Fruit fly (Drosophila melanogaster) S2 (cell line): ENCODE results near the gene CG31141.

ENCODE experiments used
- CG8478 ChIP-seq: fragments of >200 bp; optimal IDR thresholded peaks from 2 replicates; lab custom pipeline; 2018
- CTCF ChIP-seq, 2 experiments: fragments of >200 bp; optimal IDR thresholded peaks; 2 replicates each; lab custom pipeline; 2018

Gene CG31141

dm6 chr3R:23941643-23942424 lies 18.7 kb downstream of the CG31141 start:
- TF ChIP-seq CG8478 (lab: Kevin White, UChicago), result no peak
- no peak for TF ChIP-seq CTCF (optimal IDR thresholded peaks at IDR 0.05; lab: Kevin White, UChicago)

dm6 chr3R:23942550-23942949 lies 19.4 kb downstream of the CG31141 start:
- TF ChIP-seq CTCF (optimal IDR thresholded peaks at IDR 0.05; lab: Kevin White, UChicago), result no peak
- TF ChIP-seq CG8478 (lab: Kevin White, UChicago), result no peak

dm6 chr3R:23942965-23943413 lies 19.9 kb downstream of the CG31141 start, which contains the start of gene Gdh:
Gdh (minus strand) TSS chr3R:23943101.
- TF ChIP-seq CTCF (optimal IDR thresholded peaks at IDR 0.05; lab: Kevin White, UChicago) (no peak), CG8478 (lab: Kevin White, UChicago) (no peak)

dm6 chr3R:23943843-23944356 lies 20.8 kb downstream of the CG31141 start:
- TF ChIP-seq CG8478 (lab: Kevin White, UChicago) (no peak), CTCF (optimal IDR thresholded peaks at IDR 0.05; lab: Kevin White, UChicago) (no peak)

- no peak for TF ChIP-seq CG8478 (lab: Kevin White, UChicago)
- no peak for TF ChIP-seq CTCF (optimal IDR thresholded peaks at IDR 0.05; lab: Kevin White, UChicago)
Measured at dm6 chr3R:23947002-23947401, 23.9 kb downstream of the CG31141 start.

- no peak for TF ChIP-seq CG8478 (lab: Kevin White, UChicago)
- TF ChIP-seq CTCF (optimal IDR thresholded peaks at IDR 0.05; lab: Kevin White, UChicago), result no peak
Measured at dm6 chr3R:23948324-23948465, 25.1 kb downstream of the CG31141 start, which contains the start of gene CG12268. CG12268 (minus strand) TSS chr3R:23948424.

dm6 chr3R:23948466-23949413 lies 25.6 kb downstream of the CG31141 start:
- TF ChIP-seq CTCF (optimal IDR thresholded peaks at IDR 0.05; lab: Kevin White, UChicago), result no peak
- TF ChIP-seq CG8478 (lab: Kevin White, UChicago), result no peak

dm6 chr3R:23955380-23955779 lies 32.3 kb downstream of the CG31141 start:
- no peak for TF ChIP-seq CG8478 (lab: Kevin White, UChicago)
- no peak for TF ChIP-seq CTCF (optimal IDR thresholded peaks at IDR 0.05; lab: Kevin White, UChicago)

dm6 chr3R:23958091-23958838 lies 35.2 kb downstream of the CG31141 start, which contains the start of the genes GluProRS and AP-1sigma:
GluProRS (minus strand) TSS chr3R:23958391.
AP-1sigma (plus strand) TSS chr3R:23958651.
- TF ChIP-seq CTCF (optimal IDR thresholded peaks at IDR 0.05; lab: Kevin White, UChicago) (no peak), CG8478 (lab: Kevin White, UChicago) (no peak)

dm6 chr3R:23960865-23961264 lies 37.8 kb downstream of the CG31141 start:
- no peak for TF ChIP-seq CG8478 (lab: Kevin White, UChicago)
- TF ChIP-seq CTCF (optimal IDR thresholded peaks at IDR 0.05; lab: Kevin White, UChicago), result no peak

- TF ChIP-seq CG8478 (lab: Kevin White, UChicago) (no peak), CTCF (optimal IDR thresholded peaks at IDR 0.05; lab: Kevin White, UChicago) (no peak)
Measured at dm6 chr3R:23962781-23963222, 39.7 kb downstream of the CG31141 start, which contains the start of gene CG31140. CG31140 (plus strand) TSS chr3R:23963180.

- TF ChIP-seq CTCF (optimal IDR thresholded peaks at IDR 0.05; lab: Kevin White, UChicago), result no peak
- TF ChIP-seq CG8478 (lab: Kevin White, UChicago), result no peak
Measured at dm6 chr3R:23964913-23965718, 42.0 kb downstream of the CG31141 start.

dm6 chr3R:23969449-23969848 lies 46.3 kb downstream of the CG31141 start:
- TF ChIP-seq CTCF (optimal IDR thresholded peaks at IDR 0.05; lab: Kevin White, UChicago) (no peak), CG8478 (lab: Kevin White, UChicago) (no peak)
